Worm (Caenorhabditis elegans) whole organism, L4/young adult: Measurements from ENCODE around the gene rbm-25.

ENCODE experiments used
- W03F9.2 ChIP-seq: fragments of 150-350 bp; optimal IDR thresholded peaks from 2 replicates; lab custom pipeline; 2014; ENCODE audit warnings: missing biosample characterization, missing genetic modification characterization
- dao-5 ChIP-seq: sonication (generic microtip); optimal IDR thresholded peaks from 2 replicates; lab custom pipeline; 2016; ENCODE audit warnings: missing genotype, missing genetic modification characterization, moderate library complexity, missing compliant biosample characterization
- him-1 ChIP-seq: sonication (generic microtip); optimal IDR thresholded peaks from 2 replicates; lab custom pipeline; 2016; ENCODE audit warnings: missing genotype, missing genetic modification reagents, missing genetic modification characterization, missing compliant biosample characterization

The rbm-25 gene

DNA sequence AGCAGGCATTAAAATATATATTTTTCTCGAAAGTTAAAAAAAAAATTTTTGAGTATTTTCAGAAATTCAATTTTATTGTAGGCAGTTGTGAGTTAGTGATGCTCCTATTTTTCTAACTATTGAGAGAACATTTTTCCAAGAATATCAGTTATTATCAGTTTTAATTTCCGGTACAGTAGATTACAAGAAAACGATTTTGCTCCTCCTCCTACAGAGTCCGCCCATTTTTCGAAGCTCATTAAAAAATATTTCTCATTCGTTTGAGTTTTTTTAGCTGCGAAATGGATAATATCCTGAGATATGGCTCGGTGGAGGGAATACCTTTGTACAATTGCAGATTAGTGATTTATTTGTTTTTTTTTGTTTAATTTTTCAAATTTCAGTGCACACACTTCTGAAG lies 13.4 kb upstream of the rbm-25 start, which contains the start of gene srt-39:
srt-39 (plus strand) TSS at position 301 of the 400 bp plus-strand sequence.
- no peak for TF ChIP-seq dao-5 (tag; lab: Kevin White, UChicago)
- no peak for TF ChIP-seq him-1 (tag; lab: Kevin White, UChicago)
- no peak for TF ChIP-seq W03F9.2 (tag; lab: Kevin White, UChicago)

DNA sequence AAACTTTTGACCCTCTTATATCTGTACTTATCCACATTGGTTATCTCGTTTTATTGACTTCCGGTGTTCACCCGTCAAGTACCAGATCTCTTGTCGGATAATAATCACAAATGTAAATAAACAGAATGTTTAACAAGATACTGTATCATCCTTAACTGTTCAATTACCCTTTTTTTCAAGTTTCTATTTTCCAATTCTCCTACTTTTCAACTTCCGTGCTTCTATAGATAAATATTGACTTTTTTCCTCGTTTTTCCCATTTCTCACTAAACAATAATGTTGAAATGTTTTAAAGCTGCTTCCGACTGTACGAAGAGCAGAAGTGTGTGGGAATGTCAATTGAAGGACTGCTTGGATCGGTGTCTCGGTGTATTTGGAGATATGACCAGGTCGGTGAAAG lies 11.1 kb upstream of the rbm-25 start, which contains the start of gene inx-11:
inx-11 (plus strand) TSS at position 301 of the 400 bp plus-strand sequence.
- TF ChIP-seq dao-5 (tag; lab: Kevin White, UChicago) (no peak), him-1 (tag; lab: Kevin White, UChicago) (no peak), W03F9.2 (tag; lab: Kevin White, UChicago) (no peak)

DNA sequence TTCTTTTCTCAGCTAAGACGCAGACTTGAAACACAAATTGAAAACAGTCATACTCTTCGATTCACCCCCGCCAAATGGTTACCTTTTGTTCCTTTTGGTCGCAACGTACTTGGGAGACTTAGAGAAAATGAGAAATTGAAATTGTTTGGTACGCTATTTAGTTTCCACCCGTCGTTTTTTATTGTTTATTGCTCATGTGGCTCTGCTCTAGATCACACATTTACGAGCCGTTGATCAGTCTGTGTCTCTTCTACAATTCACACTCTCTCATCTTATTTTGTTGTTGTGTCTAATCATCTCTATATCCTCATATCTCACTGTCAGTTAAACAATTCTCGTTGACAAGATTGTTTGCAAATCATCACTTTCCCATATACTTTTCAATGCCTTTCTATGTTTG lies 10.0 kb upstream of the rbm-25 start:
- no peak for TF ChIP-seq dao-5 (tag; lab: Kevin White, UChicago)
- no peak for TF ChIP-seq W03F9.2 (tag; lab: Kevin White, UChicago)
- TF ChIP-seq him-1 (tag; lab: Kevin White, UChicago): no peak

DNA sequence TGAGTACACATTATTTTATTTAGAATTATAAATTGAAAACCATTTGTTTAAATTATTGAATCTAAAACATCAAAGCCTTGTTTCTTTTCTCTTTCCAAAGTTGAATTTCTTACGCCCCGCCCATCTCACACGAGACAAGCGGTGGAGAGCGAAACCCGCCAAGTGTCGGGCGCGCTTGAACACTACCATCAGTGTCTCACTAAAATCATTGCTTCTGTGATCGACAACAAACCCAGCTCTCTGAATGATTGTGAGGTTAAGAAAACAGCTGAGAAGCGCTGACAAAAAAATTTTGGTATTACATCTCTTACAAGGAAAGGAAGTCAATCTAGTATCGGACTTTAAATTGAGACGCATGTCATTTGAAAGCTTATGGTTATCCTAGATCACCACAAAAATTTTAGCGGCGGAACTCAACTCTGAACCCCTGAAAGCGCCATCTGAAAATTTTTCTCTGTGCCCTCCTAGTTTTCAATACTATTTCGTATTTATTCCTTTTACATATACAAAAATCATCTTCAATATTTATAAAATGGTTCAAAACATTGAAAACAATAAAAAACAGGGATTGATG lies 6.9 kb upstream of the rbm-25 start:
- TF ChIP-seq him-1 (tag; lab: Kevin White, UChicago) (no peak), W03F9.2 (tag; lab: Kevin White, UChicago) (peak; percentile 63)

DNA sequence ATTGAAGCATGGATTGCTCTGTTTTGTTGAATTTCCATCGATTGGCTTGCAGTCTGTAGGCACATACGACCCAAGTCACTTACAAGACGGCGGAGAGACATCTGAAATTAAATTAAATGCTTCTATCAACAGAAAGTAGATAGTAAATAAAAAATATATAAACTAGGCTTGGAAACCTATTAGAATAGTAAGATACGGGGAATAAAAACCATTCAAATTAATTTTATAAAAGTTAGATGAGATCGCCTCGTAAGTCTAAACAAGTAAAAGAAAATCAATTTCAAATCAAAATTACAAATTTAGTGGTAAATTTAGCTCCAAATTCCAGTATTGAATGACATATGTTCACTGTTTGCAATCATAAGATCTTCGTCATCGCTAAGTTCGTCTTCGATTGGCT lies 3.5 kb upstream of the rbm-25 start, which contains the start of gene mrps-11:
mrps-11 (minus strand) TSS at position 101 of the 400 bp plus-strand sequence.
- no peak for TF ChIP-seq him-1 (tag; lab: Kevin White, UChicago)
- TF ChIP-seq W03F9.2 (tag; lab: Kevin White, UChicago): no peak
- no peak for TF ChIP-seq dao-5 (tag; lab: Kevin White, UChicago)

DNA sequence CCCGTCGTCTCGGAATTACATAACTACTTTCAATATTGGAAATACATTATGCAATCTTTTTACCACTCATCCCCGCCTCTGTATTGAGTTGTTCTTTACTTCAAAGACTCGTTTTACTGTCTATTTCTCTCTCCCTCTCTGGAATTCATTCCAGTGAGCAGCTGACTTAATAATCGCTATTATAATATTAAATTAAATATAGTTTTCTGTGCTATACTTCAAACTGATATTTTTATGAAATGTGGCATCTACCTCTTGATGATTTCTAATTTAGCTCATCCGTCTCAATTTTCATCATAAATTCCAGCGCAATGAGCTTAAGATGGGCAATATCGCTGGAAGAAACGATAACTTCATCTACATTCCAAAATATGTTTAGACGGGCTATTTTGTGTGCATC lies 5.5 kb downstream of the rbm-25 start, which contains the start of gene T28H10.1:
T28H10.1 (plus strand) TSS at position 301 of the 400 bp plus-strand sequence.
- TF ChIP-seq W03F9.2 (tag; lab: Kevin White, UChicago): no peak
- TF ChIP-seq him-1 (tag; lab: Kevin White, UChicago): no peak
- no peak for TF ChIP-seq dao-5 (tag; lab: Kevin White, UChicago)

DNA sequence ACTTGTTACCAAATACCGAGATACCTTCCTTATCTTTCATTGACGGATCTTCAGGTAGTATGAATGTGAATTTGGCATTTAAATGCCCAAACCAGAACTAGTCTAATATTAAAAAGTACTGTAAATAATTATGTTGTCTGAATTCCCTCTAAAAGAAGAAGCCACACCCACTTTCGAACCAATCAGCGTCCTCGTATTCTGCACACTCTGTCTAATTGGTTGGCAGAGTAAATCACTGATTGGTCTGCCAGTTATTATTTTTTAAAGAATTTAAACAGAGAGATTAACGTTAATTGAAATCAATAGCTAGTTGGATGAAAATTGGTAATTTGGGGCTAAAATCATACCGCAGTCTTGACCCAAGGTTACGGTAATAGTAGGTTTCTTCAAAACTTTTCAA lies 7.7 kb downstream of the rbm-25 start:
- TF ChIP-seq dao-5 (tag; lab: Kevin White, UChicago) (no peak), him-1 (tag; lab: Kevin White, UChicago) (no peak), W03F9.2 (tag; lab: Kevin White, UChicago) (no peak)

DNA sequence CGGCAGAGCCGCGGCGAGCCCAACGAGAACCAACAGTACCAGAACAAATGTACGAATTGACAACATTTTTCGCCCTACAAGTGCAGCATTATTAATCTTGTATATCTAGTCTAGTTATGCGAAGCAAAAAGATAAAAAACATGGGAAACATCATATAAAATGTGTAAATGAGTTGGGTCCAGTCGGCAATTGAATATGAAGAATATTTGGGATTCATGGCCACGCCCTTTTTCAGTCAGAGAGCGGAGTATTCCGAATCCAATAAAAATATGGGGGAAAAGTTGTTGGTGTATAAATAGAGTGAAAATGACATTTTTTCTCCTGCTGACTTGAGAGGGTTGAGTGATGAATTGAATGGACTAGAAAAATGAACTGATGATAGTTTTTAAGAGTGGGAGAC lies 8.2 kb downstream of the rbm-25 start, which contains the start of gene nlp-46:
nlp-46 (minus strand) TSS at position 101 of the 400 bp plus-strand sequence.
- TF ChIP-seq W03F9.2 (tag; lab: Kevin White, UChicago) (no peak), him-1 (tag; lab: Kevin White, UChicago) (no peak), dao-5 (tag; lab: Kevin White, UChicago) (no peak)

DNA sequence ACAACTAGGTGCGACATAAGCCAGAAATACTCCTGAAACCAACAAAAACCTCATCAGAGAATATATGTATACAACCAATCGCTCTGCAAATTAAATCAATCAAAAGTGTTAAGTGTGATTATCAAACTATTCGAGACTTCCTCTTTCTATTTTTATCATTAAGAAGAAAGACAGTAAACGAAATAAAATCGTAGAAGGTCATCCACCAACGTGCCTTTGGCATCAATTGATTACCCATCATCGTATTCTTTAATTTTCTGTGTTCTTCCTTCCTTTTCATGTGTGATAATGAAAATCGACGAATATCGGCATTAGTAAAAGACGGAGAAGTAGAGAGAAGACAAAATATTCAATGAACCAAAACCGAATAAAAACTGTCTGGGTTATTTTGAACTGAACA lies 13.9 kb downstream of the rbm-25 start:
- TF ChIP-seq him-1 (tag; lab: Kevin White, UChicago) (no peak), W03F9.2 (tag; lab: Kevin White, UChicago) (no peak), dao-5 (tag; lab: Kevin White, UChicago) (no peak)

DNA sequence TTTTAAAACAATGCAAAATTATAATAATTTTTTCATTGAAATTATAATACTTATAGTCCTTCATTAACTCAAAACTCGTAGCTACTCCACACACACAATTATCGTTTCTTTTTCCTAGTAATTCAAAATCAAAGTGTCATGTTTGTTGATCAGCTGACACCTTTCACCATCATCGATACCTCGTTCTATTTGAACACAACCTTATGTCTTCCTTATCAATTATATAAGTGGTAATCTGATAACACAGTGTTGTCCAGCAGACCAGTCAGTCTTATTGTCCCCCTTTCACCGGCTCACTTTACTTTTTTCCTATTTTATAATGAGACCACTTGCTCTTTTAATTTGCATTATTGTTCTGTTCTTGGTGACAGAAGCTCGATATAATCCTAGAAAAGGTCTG lies 14.8 kb downstream of the rbm-25 start, which contains the start of the genes T28H10.2 and lgmn-1:
T28H10.2 (minus strand) TSS at position 177 of the 400 bp plus-strand sequence.
lgmn-1 (plus strand) TSS at position 284 of the 400 bp plus-strand sequence.
- TF ChIP-seq dao-5 (tag; lab: Kevin White, UChicago) (no peak), him-1 (tag; lab: Kevin White, UChicago) (no peak), W03F9.2 (tag; lab: Kevin White, UChicago) (no peak)

DNA sequence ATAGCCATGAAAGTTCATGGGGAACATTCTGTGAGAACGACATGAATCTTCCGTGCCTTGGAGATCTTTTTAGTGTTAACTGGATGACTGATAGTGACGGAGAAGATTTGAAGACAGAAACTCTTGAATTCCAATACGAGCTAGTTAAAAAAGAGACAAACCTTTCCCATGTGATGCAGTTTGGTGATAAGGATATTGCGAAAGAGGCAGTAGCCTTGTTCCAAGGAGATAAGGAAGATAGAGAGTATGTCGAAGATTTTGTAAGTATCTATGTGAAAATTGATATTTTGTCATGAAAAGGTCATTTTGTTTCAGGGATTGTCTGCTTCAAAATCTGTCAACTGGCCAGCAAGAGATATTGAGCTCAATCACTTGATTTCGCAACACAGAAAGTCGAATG lies 15.9 kb downstream of the rbm-25 start:
- no peak for TF ChIP-seq W03F9.2 (tag; lab: Kevin White, UChicago)
- TF ChIP-seq dao-5 (tag; lab: Kevin White, UChicago): no peak
- TF ChIP-seq him-1 (tag; lab: Kevin White, UChicago): no peak

DNA sequence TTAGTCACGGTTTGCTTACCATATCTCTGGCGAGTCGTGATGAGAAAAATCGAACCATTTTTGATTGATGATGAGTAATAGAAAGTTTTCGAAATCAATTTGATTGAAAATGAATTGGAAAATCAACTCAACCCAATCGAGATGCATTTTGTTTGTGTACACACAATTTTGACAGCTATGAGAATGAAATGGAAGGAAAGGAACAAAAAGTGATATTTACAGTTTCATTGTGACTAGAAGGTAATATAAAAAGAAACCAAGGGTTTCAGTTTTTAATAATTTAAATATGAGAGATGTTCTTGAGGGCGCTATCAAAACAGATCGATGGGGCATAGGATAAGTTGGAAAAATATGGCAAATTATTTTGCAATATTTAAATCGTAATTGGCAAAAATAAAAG lies 19.1 kb downstream of the rbm-25 start, which contains the start of gene cal-1:
cal-1 (minus strand) TSS at position 101 of the 400 bp plus-strand sequence.
- TF ChIP-seq dao-5 (tag; lab: Kevin White, UChicago) (no peak), him-1 (tag; lab: Kevin White, UChicago) (no peak), W03F9.2 (tag; lab: Kevin White, UChicago) (no peak)

DNA sequence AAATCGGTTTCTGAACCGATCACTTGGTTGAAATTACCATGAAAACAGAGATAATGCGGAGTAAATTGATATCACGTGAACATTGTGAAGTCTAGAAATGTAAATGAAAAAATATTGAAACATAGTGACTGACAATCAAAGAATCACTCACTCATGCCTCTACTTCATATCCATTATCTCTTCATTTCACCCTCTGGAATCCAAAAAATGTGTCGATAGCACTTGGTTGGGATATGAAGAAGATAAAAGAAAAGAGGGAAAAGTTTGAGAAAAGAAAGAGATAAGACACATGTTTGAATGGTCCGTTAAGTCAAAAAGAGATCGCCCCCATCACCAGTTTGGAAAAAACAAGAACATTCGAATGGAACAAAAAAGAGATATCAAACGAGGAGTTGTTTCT lies 19.7 kb downstream of the rbm-25 start:
- TF ChIP-seq dao-5 (tag; lab: Kevin White, UChicago) (no peak), him-1 (tag; lab: Kevin White, UChicago) (no peak), W03F9.2 (tag; lab: Kevin White, UChicago) (no peak)

DNA sequence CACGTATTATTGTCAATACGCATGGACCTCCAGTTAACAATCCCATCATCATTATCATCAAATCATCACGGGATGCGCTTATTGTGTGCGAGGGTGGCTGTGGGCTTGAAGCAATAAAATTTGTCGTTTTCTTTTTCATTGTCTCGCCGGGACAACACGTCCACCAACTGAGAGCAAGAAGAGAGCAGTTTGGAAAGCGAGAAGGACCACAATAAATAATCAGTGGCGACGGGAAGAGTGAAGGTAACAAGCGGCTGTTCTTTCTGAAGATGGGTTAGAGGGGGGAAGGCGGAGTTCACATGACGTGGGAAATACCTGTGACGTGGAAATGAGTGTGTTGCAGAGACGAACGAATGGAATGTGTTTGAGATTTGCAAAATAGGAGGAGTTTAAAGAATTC lies 20.8 kb downstream of the rbm-25 start:
- TF ChIP-seq him-1 (tag; lab: Kevin White, UChicago) (no peak), dao-5 (tag; lab: Kevin White, UChicago) (no peak), W03F9.2 (tag; lab: Kevin White, UChicago) (no peak)
